Worm (Caenorhabditis elegans) whole organism, early embryonic: ENCODE data around the gene col-141.

Experiments
- B0310.2 ChIP-seq: sonication (generic microtip); optimal IDR thresholded peaks from 2 replicates; lab custom pipeline; 2016; ENCODE audit warnings: mild to moderate bottlenecking, missing genetic modification characterization, missing compliant biosample characterization
- F13C5.2 ChIP-seq: sonication (generic microtip); optimal IDR thresholded peaks from 2 replicates; lab custom pipeline; 2017; ENCODE audit warnings: mild to moderate bottlenecking, missing genetic modification characterization, inconsistent platforms, missing compliant biosample characterization
- aly-1 ChIP-seq: sonication (generic microtip); optimal IDR thresholded peaks from 2 replicates; lab custom pipeline; 2016; ENCODE audit warnings: missing genetic modification characterization, missing compliant biosample characterization
- ama-1 ChIP-seq: fragments of 150-350 bp; optimal IDR thresholded peaks from 2 replicates; lab custom pipeline; 2014
- ceh-13 ChIP-seq: fragments of 200-800 bp; sonication (Bioruptor generic); optimal IDR thresholded peaks from 2 replicates; lab custom pipeline; 2018; ENCODE audit warnings: mild to moderate bottlenecking, missing genetic modification characterization, missing compliant biosample characterization
- ceh-36 ChIP-seq: sonication (generic microtip); optimal IDR thresholded peaks from 2 replicates; lab custom pipeline; 2016; ENCODE audit warnings: missing genetic modification characterization, inconsistent platforms, missing compliant biosample characterization
- ets-7 ChIP-seq: sonication (generic microtip); optimal IDR thresholded peaks from 2 replicates; lab custom pipeline; 2016; ENCODE audit warnings: missing genotype, missing genetic modification characterization, missing compliant biosample characterization
- flt-1 ChIP-seq: fragments of 200-800 bp; sonication (Bioruptor generic); IDR thresholded peaks from 2 replicates; pipeline ENCODE4 v1.3.6; 2022; ENCODE audit warnings: missing genetic modification characterization, missing compliant biosample characterization
- hmbx-1 ChIP-seq: sonication (generic microtip); optimal IDR thresholded peaks from 2 replicates; lab custom pipeline; 2016; ENCODE audit warnings: mild to moderate bottlenecking, missing genetic modification characterization, missing compliant biosample characterization
- hmg-4 ChIP-seq: fragments of 200-800 bp; sonication (Bioruptor generic); optimal IDR thresholded peaks from 2 replicates; lab custom pipeline; 2018; ENCODE audit warnings: mild to moderate bottlenecking, missing genetic modification characterization, missing compliant biosample characterization
- hnd-1 ChIP-seq: sonication (generic microtip); optimal IDR thresholded peaks from 2 replicates; lab custom pipeline; 2016; ENCODE audit warnings: missing genetic modification characterization, missing compliant biosample characterization
- pes-1 ChIP-seq: fragments of 200-800 bp; sonication (Bioruptor generic); IDR thresholded peaks from 2 replicates; pipeline ENCODE4 v1.3.6; 2022; ENCODE audit warnings: missing genetic modification reagents, missing genetic modification characterization, missing compliant biosample characterization
- scrt-1 ChIP-seq: fragments of 200-800 bp; sonication (Bioruptor generic); IDR thresholded peaks from 2 replicates; pipeline ENCODE4 v1.3.6; 2022; ENCODE audit warnings: missing genetic modification characterization, missing compliant biosample characterization
- sea-1 ChIP-seq: fragments of 200-800 bp; sonication (Bioruptor generic); conservative IDR thresholded peaks from 2 replicates; pipeline ENCODE4 v1.3.6; 2022; ENCODE audit warnings: missing genetic modification characterization, missing compliant biosample characterization
- tbx-11 ChIP-seq: fragments of 200-800 bp; sonication (Bioruptor generic); IDR thresholded peaks from 2 replicates; pipeline ENCODE4 v1.3.6; 2022; ENCODE audit warnings: missing genetic modification characterization, missing compliant biosample characterization
- tbx-37 ChIP-seq: fragments of 200-800 bp; sonication (Bioruptor generic); conservative IDR thresholded peaks from 2 replicates; pipeline ENCODE4 v1.3.6; 2022; ENCODE audit warnings: missing genetic modification reagents, missing genetic modification characterization, missing compliant biosample characterization
- tra-4 ChIP-seq: sonication (generic microtip); optimal IDR thresholded peaks from 2 replicates; lab custom pipeline; 2017; ENCODE audit warnings: missing genetic modification characterization, missing compliant biosample characterization

The col-141 gene

DNA sequence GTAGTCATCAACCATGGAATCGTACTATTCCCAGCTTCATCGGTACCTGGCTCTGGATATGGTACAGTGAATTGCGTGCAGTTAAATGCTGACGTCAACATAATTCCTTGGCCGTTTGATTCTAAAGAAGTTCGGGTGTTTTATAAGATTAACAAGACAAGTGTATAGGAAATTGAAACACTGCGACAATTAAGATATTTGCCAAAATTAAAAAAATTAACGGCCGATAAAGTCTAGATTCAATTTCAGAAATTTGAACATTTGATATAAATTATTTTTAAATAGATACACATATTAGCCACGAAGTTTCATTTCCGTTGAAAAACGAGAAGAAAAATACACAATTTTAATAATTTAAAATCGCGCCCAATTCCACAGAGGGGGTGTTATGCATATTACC, 23.2 kb upstream of the col-141 start, which contains the start of gene dmsr-12:
TSS of gene dmsr-12 (minus strand) at position 101 of the 400 bp plus-strand sequence.
- no peak for TF ChIP-seq ceh-36 (tag; lab: Kevin White, UChicago)
- TF ChIP-seq scrt-1 (GFP tag; lab: Robert Waterston, UW) = no peak
- no peak for TF ChIP-seq F13C5.2 (tag; lab: Kevin White, UChicago)
- no peak for TF ChIP-seq aly-1
- no peak for TF ChIP-seq pes-1
- TF ChIP-seq tra-4 (tag; lab: Kevin White, UChicago) = no peak
- no peak for TF ChIP-seq sea-1 (GFP tag; lab: Robert Waterston, UW)
- no peak for TF ChIP-seq ama-1 (lab: Kevin White, UChicago)
- TF ChIP-seq hmbx-1 (tag; lab: Kevin White, UChicago) = no peak
- no peak for TF ChIP-seq hnd-1 (tag; lab: Kevin White, UChicago)
- TF ChIP-seq tbx-11 = no peak
- no peak for TF ChIP-seq ets-7 (tag; lab: Kevin White, UChicago)
- TF ChIP-seq flt-1 (GFP tag; lab: Robert Waterston, UW) = no peak
- TF ChIP-seq B0310.2 = no peak
- no peak for TF ChIP-seq ceh-13 (GFP tag; lab: Kevin White, UChicago)
- no peak for TF ChIP-seq hmg-4

DNA sequence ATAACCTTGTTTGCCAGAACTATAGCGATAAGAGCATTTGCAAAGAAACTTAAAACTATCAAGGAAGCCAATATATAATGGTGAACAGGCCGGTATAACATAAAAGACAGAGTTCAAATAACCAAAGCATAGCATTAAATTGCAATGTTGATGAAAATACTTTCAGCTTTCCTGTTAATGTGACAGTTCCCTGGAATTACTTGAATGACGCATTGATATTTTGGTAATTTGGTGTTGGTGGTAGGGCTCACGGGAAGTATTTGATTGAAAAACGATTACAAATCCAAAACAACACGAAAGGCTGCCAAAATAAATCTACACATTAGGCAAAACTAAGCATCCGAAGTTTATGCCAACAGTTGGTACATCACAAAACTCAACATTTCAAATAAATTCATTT, 20.5 kb upstream of the col-141 start, which contains the start of gene dmsr-16:
TSS of gene dmsr-16 (minus strand) at position 101 of the 400 bp plus-strand sequence.
- TF ChIP-seq scrt-1 (GFP tag; lab: Robert Waterston, UW) (no peak), pes-1 (no peak), ets-7 (tag; lab: Kevin White, UChicago) (no peak), ama-1 (lab: Kevin White, UChicago) (no peak), ceh-13 (GFP tag; lab: Kevin White, UChicago) (no peak), B0310.2 (no peak), sea-1 (GFP tag; lab: Robert Waterston, UW) (no peak), hnd-1 (tag; lab: Kevin White, UChicago) (no peak), hmbx-1 (tag; lab: Kevin White, UChicago) (no peak), hmg-4 (no peak), aly-1 (no peak), flt-1 (GFP tag; lab: Robert Waterston, UW) (no peak), tbx-11 (no peak), ceh-36 (tag; lab: Kevin White, UChicago) (no peak), F13C5.2 (tag; lab: Kevin White, UChicago) (no peak), tra-4 (tag; lab: Kevin White, UChicago) (no peak), tbx-37 (no peak)

DNA sequence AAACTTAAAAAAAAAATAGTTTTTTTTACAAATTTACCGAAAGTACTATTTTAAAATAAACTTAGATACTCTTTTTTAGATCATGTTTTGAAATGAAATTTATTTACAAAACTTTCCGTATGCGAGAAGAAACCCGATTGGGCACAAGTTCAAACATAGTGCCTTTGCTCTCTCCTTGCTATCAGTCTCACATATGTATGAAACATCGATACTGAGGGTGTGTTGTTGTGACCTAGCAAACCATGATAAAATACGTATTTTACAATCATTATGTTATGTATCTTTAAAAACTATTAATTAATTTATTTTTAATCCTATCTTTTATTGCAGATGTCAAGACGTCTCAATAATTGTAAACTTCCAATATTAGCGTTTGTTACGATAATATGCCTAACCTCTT, 19.4 kb upstream of the col-141 start:
- TF ChIP-seq sea-1 (GFP tag; lab: Robert Waterston, UW) (no peak), flt-1 (GFP tag; lab: Robert Waterston, UW) (no peak)

DNA sequence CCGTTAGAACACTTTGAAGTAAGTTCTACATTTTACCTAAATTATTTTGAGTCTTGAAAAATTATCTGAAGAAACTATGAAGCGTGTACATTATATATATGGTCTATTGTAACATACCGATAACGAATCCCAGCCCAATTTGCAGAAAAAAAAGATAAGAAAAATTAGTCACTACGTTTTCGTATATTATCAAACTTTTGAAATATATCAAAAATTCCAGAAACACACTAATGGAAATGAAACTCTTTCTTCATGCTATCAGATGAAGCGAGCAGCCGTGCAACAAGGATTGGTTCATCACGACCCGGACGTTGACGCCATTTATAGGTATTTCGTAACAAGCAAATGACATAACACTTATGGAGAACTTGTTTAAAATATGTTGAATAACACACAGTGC, 17.6 kb upstream of the col-141 start:
- TF ChIP-seq sea-1 (GFP tag; lab: Robert Waterston, UW) = no peak
- no peak for TF ChIP-seq hnd-1 (tag; lab: Kevin White, UChicago)

DNA sequence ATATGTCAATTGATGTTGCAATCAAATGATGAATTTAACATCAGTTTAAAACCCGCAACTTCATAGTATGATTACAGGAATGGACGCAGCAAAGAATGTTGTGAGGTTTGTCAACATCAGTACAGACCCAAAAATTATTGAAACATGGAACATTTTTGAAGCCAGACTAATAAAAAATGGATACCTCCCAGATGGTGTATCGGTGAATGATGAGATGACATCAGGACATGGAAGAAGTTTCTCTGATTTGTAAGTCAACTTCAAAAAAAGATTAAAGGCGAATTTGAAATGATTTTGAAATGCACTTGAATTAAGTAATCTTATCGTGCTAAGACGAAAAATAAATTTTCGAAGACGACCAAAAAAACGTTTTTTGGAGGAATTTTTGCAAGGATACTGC, 15.6 kb upstream of the col-141 start:
- TF ChIP-seq flt-1 (GFP tag; lab: Robert Waterston, UW) = no peak
- TF ChIP-seq tra-4 (tag; lab: Kevin White, UChicago) = no peak
- TF ChIP-seq sea-1 (GFP tag; lab: Robert Waterston, UW) = no peak
- TF ChIP-seq F13C5.2 (tag; lab: Kevin White, UChicago) = no peak
- TF ChIP-seq ama-1 (lab: Kevin White, UChicago) = no peak
- TF ChIP-seq tbx-11 = no peak
- no peak for TF ChIP-seq ceh-13 (GFP tag; lab: Kevin White, UChicago)
- no peak for TF ChIP-seq pes-1
- TF ChIP-seq hmg-4 = no peak
- no peak for TF ChIP-seq aly-1
- no peak for TF ChIP-seq hnd-1 (tag; lab: Kevin White, UChicago)
- TF ChIP-seq B0310.2 = no peak
- no peak for TF ChIP-seq ceh-36 (tag; lab: Kevin White, UChicago)
- no peak for TF ChIP-seq scrt-1 (GFP tag; lab: Robert Waterston, UW)
- TF ChIP-seq ets-7 (tag; lab: Kevin White, UChicago) = no peak
- no peak for TF ChIP-seq tbx-37
- no peak for TF ChIP-seq hmbx-1 (tag; lab: Kevin White, UChicago)

DNA sequence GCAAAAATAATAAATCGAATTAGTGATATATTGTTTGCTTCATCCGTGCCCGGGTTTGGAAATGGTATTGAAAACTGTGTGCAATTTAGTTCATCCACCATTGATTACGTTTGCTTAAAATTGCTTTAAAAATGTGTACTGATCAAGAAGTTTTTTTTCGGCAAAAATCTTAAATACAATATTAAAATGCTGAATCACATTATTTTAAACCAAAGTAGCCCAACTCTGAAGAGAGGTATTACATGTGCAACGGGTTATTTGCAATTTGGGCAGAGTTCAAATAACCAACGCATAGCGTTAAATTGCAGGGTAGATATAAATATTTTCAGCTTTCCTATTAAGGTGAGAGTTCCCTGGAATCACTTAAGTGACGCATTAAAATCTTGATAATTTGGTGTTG, 12.3 kb upstream of the col-141 start, which contains the start of gene dmsr-14:
TSS of gene dmsr-14 (minus strand) at position 101 of the 400 bp plus-strand sequence.
- TF ChIP-seq tra-4 (tag; lab: Kevin White, UChicago) = no peak
- no peak for TF ChIP-seq ceh-36 (tag; lab: Kevin White, UChicago)
- TF ChIP-seq ama-1 (lab: Kevin White, UChicago) = no peak

DNA sequence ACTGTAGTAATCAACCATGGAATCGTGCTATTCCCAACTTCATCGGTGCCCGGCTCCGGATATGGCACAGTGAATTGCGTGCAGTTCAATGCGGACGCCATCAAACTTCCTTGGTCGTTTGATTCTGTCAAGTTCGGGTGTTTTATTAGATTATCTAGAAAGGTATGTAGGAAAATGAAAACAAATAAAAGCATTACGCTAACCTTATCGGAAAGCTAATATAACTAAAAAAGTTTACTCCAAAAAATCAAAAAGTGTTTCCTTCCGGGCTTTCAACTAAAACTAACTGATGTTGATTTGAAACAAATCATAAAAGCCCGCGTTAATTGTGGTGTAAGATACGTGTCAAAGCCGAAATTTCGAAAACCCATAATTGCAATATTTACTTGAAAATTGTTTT, 9.7 kb upstream of the col-141 start, which contains the start of gene dmsr-13:
TSS of gene dmsr-13 (minus strand) at position 101 of the 400 bp plus-strand sequence.
- TF ChIP-seq tra-4 (tag; lab: Kevin White, UChicago) (no peak), scrt-1 (GFP tag; lab: Robert Waterston, UW) (no peak)

DNA sequence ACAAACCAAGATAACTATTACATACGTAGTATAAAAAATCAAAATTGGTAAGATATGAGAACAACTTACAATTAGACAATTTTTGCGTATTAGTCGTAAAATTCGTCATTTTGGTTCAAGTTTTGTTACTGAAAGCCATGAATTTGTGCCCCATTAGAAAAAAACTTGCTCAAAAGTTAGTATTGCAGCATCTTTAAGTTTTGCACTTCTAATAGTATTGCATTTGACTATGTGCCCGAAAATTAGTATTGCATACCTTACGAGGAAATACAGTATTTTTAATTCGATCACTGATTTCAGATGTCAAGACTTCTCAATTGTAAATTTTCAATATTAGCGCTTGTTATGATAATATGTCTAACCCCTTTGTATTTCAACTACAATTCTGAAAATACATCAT, 8.0 kb upstream of the col-141 start, which contains the start of gene T15B7.8:
TSS of gene T15B7.8 (plus strand) at position 301 of the 400 bp plus-strand sequence.
- no peak for TF ChIP-seq tbx-37
- no peak for TF ChIP-seq hnd-1 (tag; lab: Kevin White, UChicago)
- TF ChIP-seq F13C5.2 (tag; lab: Kevin White, UChicago) = no peak
- no peak for TF ChIP-seq hmbx-1 (tag; lab: Kevin White, UChicago)
- TF ChIP-seq pes-1 = no peak
- TF ChIP-seq scrt-1 (GFP tag; lab: Robert Waterston, UW) = no peak
- TF ChIP-seq ets-7 (tag; lab: Kevin White, UChicago) = no peak
